Worm (Caenorhabditis elegans) whole organism, L4 larva: ENCODE data around the gene lpr-6.

Experiments
- F37D6.2 ChIP-seq: sonication (generic microtip); optimal IDR thresholded peaks from 2 replicates; lab custom pipeline; 2016; ENCODE audit warnings: mild to moderate bottlenecking, missing genetic modification characterization, missing compliant biosample characterization
- F44E2.7 ChIP-seq: fragments of 200-800 bp; sonication (Bioruptor generic); IDR thresholded peaks from 2 replicates; pipeline ENCODE4 v2.1.2; 2022; ENCODE audit warnings: missing genetic modification characterization, missing compliant biosample characterization
- R02D3.7 ChIP-seq: fragments of 150-350 bp; sonication (generic microtip); optimal IDR thresholded peaks from 3 replicates; lab custom pipeline; 2014; ENCODE audit warnings: missing biosample characterization, missing genetic modification characterization
- ZK337.2 ChIP-seq: fragments of 200-800 bp; sonication (Bioruptor generic); IDR thresholded peaks from 2 replicates; pipeline ENCODE4 v1.3.6; 2022; ENCODE audit warnings: missing genetic modification reagents, missing genetic modification characterization, missing compliant biosample characterization
- aha-1 ChIP-seq: fragments of 150-350 bp; peaks from one replicate; lab custom pipeline; 2014; ENCODE audit warnings: missing biosample characterization, missing genetic modification characterization
- attf-4 ChIP-seq: sonication (generic microtip); optimal IDR thresholded peaks from 3 replicates; lab custom pipeline; 2017; ENCODE audit warnings: missing biosample characterization, missing genetic modification characterization
- ceh-20 ChIP-seq: fragments of 200-800 bp; sonication (Bioruptor generic); IDR thresholded peaks from 2 replicates; pipeline ENCODE4 v1.3.6; 2022; ENCODE audit warnings: missing genetic modification reagents, missing genetic modification characterization, missing compliant biosample characterization
- ceh-28 ChIP-seq: fragments of 150-350 bp; optimal IDR thresholded peaks from 2 replicates; lab custom pipeline; 2014; ENCODE audit warnings: missing biosample characterization, missing genetic modification reagents, missing genetic modification characterization
- ceh-32 ChIP-seq: sonication (generic microtip); optimal IDR thresholded peaks from 2 replicates; lab custom pipeline; 2016; ENCODE audit warnings: mild to moderate bottlenecking, missing genetic modification characterization, missing compliant biosample characterization; ENCODE audit not compliant: poor library complexity
- ceh-82 ChIP-seq: sonication (generic microtip); optimal IDR thresholded peaks from 2 replicates; lab custom pipeline; 2017; ENCODE audit warnings: missing biosample characterization, missing genetic modification characterization
- daf-16 ChIP-seq, 3 experiments: sonication (generic microtip); optimal IDR thresholded peaks; 2 replicates each; lab custom pipeline; 2016 to 2017; ENCODE audit warnings: missing genetic modification characterization in 3 of 3, missing genetic modification reagents in 3 of 3, mild to moderate bottlenecking in 2 of 3, missing compliant biosample characterization in 2 of 3, missing biosample characterization in 1 of 3, moderate library complexity in 1 of 3
- dmd-6 ChIP-seq: fragments of 200-800 bp; sonication (Bioruptor generic); IDR thresholded peaks from 2 replicates; pipeline ENCODE4 v1.3.6; 2022; ENCODE audit warnings: missing genetic modification reagents, missing genetic modification characterization, missing compliant biosample characterization
- dmd-9 ChIP-seq: fragments of 200-800 bp; sonication (Bioruptor generic); IDR thresholded peaks from 2 replicates; pipeline ENCODE4 v1.3.6; 2022; ENCODE audit warnings: missing genetic modification reagents, missing genetic modification characterization, missing compliant biosample characterization
- dve-1 ChIP-seq: sonication (generic microtip); optimal IDR thresholded peaks from 2 replicates; lab custom pipeline; 2017; ENCODE audit warnings: antibody characterized with exemption, mild to moderate bottlenecking, missing genetic modification characterization, missing compliant biosample characterization; ENCODE audit not compliant: insufficient read depth
- egl-27 ChIP-seq: sonication (generic microtip); optimal IDR thresholded peaks from 3 replicates; lab custom pipeline; 2017; ENCODE audit warnings: missing biosample characterization, missing genetic modification reagents, missing genetic modification characterization
- gei-8 ChIP-seq: fragments of 200-800 bp; sonication (Bioruptor generic); optimal IDR thresholded peaks from 2 replicates; lab custom pipeline; 2018; ENCODE audit warnings: mild to moderate bottlenecking, missing genetic modification characterization, missing compliant biosample characterization
- hlh-11 ChIP-seq: fragments of 200-800 bp; sonication (Bioruptor generic); optimal IDR thresholded peaks from 2 replicates; lab custom pipeline; 2018; ENCODE audit warnings: mild to moderate bottlenecking, missing genetic modification characterization, missing compliant biosample characterization
- hlh-30 ChIP-seq: sonication (generic microtip); optimal IDR thresholded peaks from 2 replicates; lab custom pipeline; 2017; ENCODE audit warnings: antibody characterized with exemption, mild to moderate bottlenecking, missing genetic modification characterization, missing compliant biosample characterization; ENCODE audit not compliant: insufficient read depth
- hmg-1.1 ChIP-seq: fragments of 200-800 bp; sonication (Bioruptor generic); IDR thresholded peaks from 2 replicates; pipeline ENCODE4 v1.3.6; 2022; ENCODE audit warnings: missing genetic modification reagents, missing genetic modification characterization, missing compliant biosample characterization
- jun-1 ChIP-seq: fragments of 150-350 bp; optimal IDR thresholded peaks from 2 replicates; lab custom pipeline; 2014; ENCODE audit warnings: missing biosample characterization, missing genetic modification reagents, missing genetic modification characterization
- lin-15B ChIP-seq: fragments of 150-350 bp; sonication (generic microtip); optimal IDR thresholded peaks from 3 replicates; lab custom pipeline; 2014; ENCODE audit warnings: missing biosample characterization, missing genetic modification characterization
- lin-38 ChIP-seq: fragments of 200-800 bp; sonication (Bioruptor generic); IDR thresholded peaks from 2 replicates; pipeline ENCODE4 v1.3.6; 2022; ENCODE audit warnings: missing genetic modification reagents, missing genetic modification characterization, missing compliant biosample characterization
- lir-3 ChIP-seq: sonication (generic microtip); optimal IDR thresholded peaks from 2 replicates; lab custom pipeline; 2016; ENCODE audit warnings: mild to moderate bottlenecking, missing genetic modification characterization, missing compliant biosample characterization
- madf-5 ChIP-seq, 2 experiments: fragments of 200-800 bp; sonication (Bioruptor generic); IDR thresholded peaks; 2 replicates each; pipeline ENCODE4 v1.3.6; 2022; ENCODE audit warnings: missing compliant biosample characterization in 2 of 2, missing genetic modification characterization in 2 of 2
- mdl-1 ChIP-seq, 2 experiments: fragments of 150-350 bp in 1 of 2; sonication (generic microtip) in 1 of 2; optimal IDR thresholded peaks; 2 replicates each; lab custom pipeline; 2014 to 2017; ENCODE audit warnings: missing biosample characterization in 2 of 2, missing genetic modification characterization in 2 of 2
- mes-2 ChIP-seq: sonication (generic microtip); optimal IDR thresholded peaks from 2 replicates; lab custom pipeline; 2016; ENCODE audit warnings: missing genotype, mild to moderate bottlenecking, missing genetic modification characterization, missing compliant biosample characterization; ENCODE audit not compliant: poor library complexity, severe bottlenecking
- mxl-3 ChIP-seq: fragments of 200-800 bp; sonication (Bioruptor generic); optimal IDR thresholded peaks from 2 replicates; lab custom pipeline; 2018; ENCODE audit warnings: mild to moderate bottlenecking, missing genetic modification characterization, missing compliant biosample characterization
- nhr-11 ChIP-seq: fragments of 150-350 bp; optimal IDR thresholded peaks from 2 replicates; lab custom pipeline; 2014; ENCODE audit warnings: missing biosample characterization, missing genetic modification characterization
- nhr-237 ChIP-seq: sonication (generic microtip); optimal IDR thresholded peaks from 2 replicates; lab custom pipeline; 2017; ENCODE audit warnings: missing biosample characterization, missing genetic modification characterization
- nhr-25 ChIP-seq: sonication (generic microtip); optimal IDR thresholded peaks from 2 replicates; lab custom pipeline; 2017; ENCODE audit warnings: missing genetic modification characterization, mild to moderate bottlenecking, missing compliant biosample characterization, antibody characterized with exemption, moderate library complexity, borderline replicate concordance; ENCODE audit not compliant: insufficient read depth
- nhr-28 ChIP-seq: fragments of 150-350 bp; optimal IDR thresholded peaks from 2 replicates; lab custom pipeline; 2014; ENCODE audit warnings: missing biosample characterization, missing genetic modification characterization
- nhr-48 ChIP-seq: sonication (generic microtip); optimal IDR thresholded peaks from 2 replicates; lab custom pipeline; 2016; ENCODE audit warnings: mild to moderate bottlenecking, missing genetic modification characterization, missing compliant biosample characterization
- pqm-1 ChIP-seq: sonication (generic microtip); optimal IDR thresholded peaks from 2 replicates; lab custom pipeline; 2017; ENCODE audit warnings: missing biosample characterization, missing genetic modification characterization
- rbr-2 ChIP-seq: sonication (generic microtip); optimal IDR thresholded peaks from 2 replicates; lab custom pipeline; 2016; ENCODE audit warnings: missing genotype, missing genetic modification characterization, missing compliant biosample characterization
- sdz-12 ChIP-seq: fragments of 200-800 bp; sonication (Bioruptor generic); optimal IDR thresholded peaks from 2 replicates; lab custom pipeline; 2018; ENCODE audit warnings: mild to moderate bottlenecking, missing genetic modification characterization, missing compliant biosample characterization
- set-16 ChIP-seq: fragments of 200-800 bp; sonication (Bioruptor generic); IDR thresholded peaks from 2 replicates; pipeline ENCODE4 v1.3.6; 2022; ENCODE audit warnings: missing genetic modification reagents, missing genetic modification characterization, missing compliant biosample characterization
- snpc-1.2 ChIP-seq: fragments of 200-800 bp; sonication (Bioruptor generic); IDR thresholded peaks from 2 replicates; pipeline ENCODE4 v1.3.6; 2022; ENCODE audit warnings: missing genetic modification reagents, missing genetic modification characterization, missing compliant biosample characterization
- snpc-4 ChIP-seq: fragments of 150-350 bp; optimal IDR thresholded peaks from 2 replicates; lab custom pipeline; 2014; ENCODE audit warnings: missing biosample characterization, missing genetic modification characterization
- unc-39 ChIP-seq: sonication (generic microtip); optimal IDR thresholded peaks from 2 replicates; lab custom pipeline; 2017; ENCODE audit warnings: missing biosample characterization, missing genetic modification characterization
- unc-62 ChIP-seq, 3 experiments: fragments of 150-350 bp in 1 of 3; sonication (generic microtip); optimal IDR thresholded peaks in 2 of 3; peaks in 1 of 3; 1 replicate in 1 of 3; 2 replicates in 2 of 3; lab custom pipeline; 2014 to 2017; ENCODE audit warnings: missing biosample characterization in 3 of 3, missing genetic modification characterization in 3 of 3, missing genetic modification reagents in 3 of 3, missing genotype in 1 of 3
- zfp-2 ChIP-seq: sonication (generic microtip); optimal IDR thresholded peaks from 2 replicates; lab custom pipeline; 2016; ENCODE audit warnings: mild to moderate bottlenecking, missing genetic modification characterization, missing compliant biosample characterization

lpr-6 gene

DNA sequence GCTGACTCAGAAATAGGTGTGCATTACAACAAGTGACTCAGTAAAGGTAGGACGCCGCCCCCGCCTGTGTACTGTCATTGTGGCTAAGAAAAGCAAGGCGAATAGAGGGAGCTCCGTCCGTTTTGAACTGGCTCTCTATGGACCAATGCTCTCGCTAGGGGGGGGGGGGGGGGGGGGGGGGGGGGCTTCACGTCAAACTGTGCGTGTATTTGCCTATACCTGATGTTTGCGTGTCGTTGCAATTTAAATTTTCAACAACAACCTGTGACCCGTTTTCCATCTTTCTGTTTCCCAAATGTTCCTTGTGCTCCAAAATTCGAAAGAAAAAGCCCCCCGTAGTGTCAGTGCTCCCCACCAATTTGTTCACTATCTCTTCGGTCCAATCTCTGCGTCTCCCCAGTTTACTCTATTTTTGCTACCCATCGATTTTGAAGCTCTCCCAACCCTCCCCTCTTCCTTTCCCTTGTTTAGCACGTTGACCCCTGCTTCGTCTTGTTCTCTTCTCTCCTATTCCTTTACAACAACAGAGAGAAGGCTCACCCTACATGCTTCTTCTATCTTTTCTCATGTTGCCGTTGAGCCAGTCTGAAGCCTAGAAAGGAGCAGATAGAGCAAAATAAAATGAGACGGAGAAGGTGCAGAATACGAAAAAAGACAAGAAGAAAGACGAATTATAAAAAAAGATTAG lies 25.2 kb upstream of the lpr-6 start (continued):
- peak; percentile 25 for TF ChIP-seq rbr-2 (tag; lab: Kevin White, UChicago)
- peak; percentile 4 for TF ChIP-seq aha-1 (tag; lab: Kevin White, UChicago)
- TF ChIP-seq snpc-1.2 (GFP tag; lab: Robert Waterston, UW): no peak
- no peak for TF ChIP-seq attf-4 (tag; lab: Kevin White, UChicago)
- TF ChIP-seq F44E2.7: no peak
- TF ChIP-seq gei-8 (GFP tag; lab: Kevin White, UChicago): no peak
- no peak for TF ChIP-seq snpc-4
- no peak for TF ChIP-seq ceh-20
- peak; percentile 38 for TF ChIP-seq mes-2
- no peak for TF ChIP-seq dmd-9 (GFP tag; lab: Robert Waterston, UW)
- TF ChIP-seq nhr-237: no peak
- TF ChIP-seq dve-1 (tag; lab: Kevin White, UChicago): peak; percentile 59
- TF ChIP-seq F37D6.2 (tag; lab: Kevin White, UChicago): peak; percentile 10
- TF ChIP-seq nhr-25 (tag; lab: Kevin White, UChicago): no peak
- no peak for TF ChIP-seq madf-5 (GFP tag; IDR thresholded peaks at IDR 0.05; lab: Robert Waterston, UW)
- no peak for TF ChIP-seq daf-16 (GFP tag; optimal IDR thresholded peaks at IDR 0.05; lab: Kevin White, UChicago)
- peak; percentile 73 for TF ChIP-seq daf-16 (tag; optimal IDR thresholded peaks at IDR 0.05; lab: Kevin White, UChicago)
- peak; percentile 28 for TF ChIP-seq ceh-28
- peak; percentile 54 for TF ChIP-seq hmg-1.1

DNA sequence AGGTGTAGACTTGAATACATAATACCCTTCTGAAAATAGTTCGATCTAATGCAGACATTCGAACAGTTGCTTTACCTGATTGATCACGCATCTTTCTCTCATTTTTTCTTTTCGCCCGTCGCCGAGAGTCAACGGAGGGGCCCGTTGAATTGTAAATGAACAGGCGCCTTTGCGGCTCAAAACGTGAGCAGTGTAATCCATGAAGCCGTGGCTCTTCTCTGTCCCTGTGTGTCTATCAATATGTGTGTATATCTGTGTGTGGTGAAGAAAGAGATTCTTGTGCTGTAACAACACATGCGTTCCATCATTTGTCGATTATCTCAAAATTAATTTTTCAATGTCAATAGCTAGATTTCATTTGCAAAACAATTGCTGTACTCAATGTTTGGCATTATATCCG lies 24.2 kb upstream of the lpr-6 start:
- TF ChIP-seq lin-38 (GFP tag; lab: Robert Waterston, UW) (no peak), set-16 (GFP tag; lab: Robert Waterston, UW) (no peak), R02D3.7 (no peak), ceh-82 (tag; lab: Kevin White, UChicago) (no peak), sdz-12 (GFP tag; lab: Kevin White, UChicago) (no peak), daf-16 (GFP tag; optimal IDR thresholded peaks at IDR 0.05; lab: Kevin White, UChicago) (peak in 1 of 2 experiments; percentile 67), daf-16 (tag; optimal IDR thresholded peaks at IDR 0.05; lab: Kevin White, UChicago) (no peak), nhr-11 (tag; lab: Kevin White, UChicago) (peak; percentile 53), hlh-11 (tag; lab: Kevin White, UChicago) (peak; percentile 13)
- TF ChIP-seq, all 104 proteins: peak for 3

DNA sequence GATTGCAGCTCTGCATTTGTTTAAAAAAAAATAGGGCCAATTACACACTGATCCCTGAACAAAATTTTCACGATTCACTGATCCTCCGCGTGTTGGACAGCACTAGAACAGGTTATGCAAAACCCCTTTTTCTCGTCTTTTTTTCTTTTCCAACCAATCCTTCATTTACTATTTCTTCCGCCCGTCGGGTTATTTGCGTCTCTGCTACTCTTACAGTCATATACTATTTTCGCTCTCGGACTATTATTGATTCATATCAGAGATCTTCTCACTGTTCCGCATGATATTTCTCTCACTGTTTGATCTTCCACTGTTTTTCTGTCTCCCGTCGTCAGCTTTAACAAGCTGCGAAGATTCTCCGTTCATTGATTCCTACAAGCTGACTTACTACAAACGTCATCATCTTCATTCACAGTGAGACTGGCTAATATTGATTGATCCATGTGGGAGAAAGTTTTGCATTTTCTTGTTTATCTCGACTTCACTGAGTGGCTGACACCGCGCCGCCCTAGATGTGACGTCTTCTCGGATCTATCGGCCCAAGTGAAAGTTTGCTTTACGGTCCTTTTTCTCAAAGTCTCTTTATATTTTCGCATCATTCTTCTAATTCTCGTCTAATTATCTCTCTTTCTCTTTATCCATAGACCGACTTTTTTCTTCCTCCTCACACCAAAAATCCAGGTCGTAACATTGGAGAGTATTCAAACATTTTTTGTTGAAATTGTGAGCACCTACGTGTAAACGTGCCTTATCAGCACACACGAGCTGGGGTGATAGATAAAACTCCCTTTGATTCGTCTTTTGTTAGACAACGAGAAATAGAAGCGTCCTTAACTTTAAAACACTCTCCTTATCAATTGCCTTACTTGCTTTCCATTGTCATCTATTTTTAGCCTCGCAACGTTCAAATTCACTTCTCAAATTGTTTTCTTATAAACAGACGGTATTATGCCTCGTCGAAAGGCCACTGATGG lies 23.4 kb upstream of the lpr-6 start:
- TF ChIP-seq unc-39 (tag; lab: Kevin White, UChicago): no peak
- TF ChIP-seq daf-16 (GFP tag; optimal IDR thresholded peaks at IDR 0.05; lab: Kevin White, UChicago): no peak
- TF ChIP-seq daf-16 (tag; optimal IDR thresholded peaks at IDR 0.05; lab: Kevin White, UChicago): peak; percentile 85
- TF ChIP-seq nhr-28: peak; percentile 3
- no peak for TF ChIP-seq egl-27 (tag; lab: Kevin White, UChicago)
- TF ChIP-seq nhr-48 (tag; lab: Kevin White, UChicago): peak; percentile 42
- peak; percentile 14 for TF ChIP-seq ceh-28
- TF ChIP-seq hlh-11 (tag; lab: Kevin White, UChicago): peak; percentile 30
- TF ChIP-seq mdl-1 (tag; optimal IDR thresholded peaks at IDR 0.05; lab: Kevin White, UChicago): peak in 1 of 2 experiments; percentile 11
- no peak for TF ChIP-seq R02D3.7
- peak; percentile 21 for TF ChIP-seq hlh-30 (tag; lab: Kevin White, UChicago)
- TF ChIP-seq aha-1 (tag; lab: Kevin White, UChicago): peak; percentile 74
- no peak for TF ChIP-seq unc-62 (GFP tag; optimal IDR thresholded peaks at IDR 0.05 in 1 of 2; lab: Kevin White, UChicago)
- TF ChIP-seq unc-62 (tag; optimal IDR thresholded peaks at IDR 0.05; lab: Kevin White, UChicago): no peak
- peak; percentile 39 for TF ChIP-seq dve-1 (tag; lab: Kevin White, UChicago)
- TF ChIP-seq ceh-32 (tag; lab: Kevin White, UChicago): no peak
- peak; percentile 54 for TF ChIP-seq dmd-6
- TF ChIP-seq pqm-1: peak; percentile 80
- TF ChIP-seq jun-1 (tag; lab: Kevin White, UChicago): no peak
- TF ChIP-seq lin-15B: no peak
- TF ChIP-seq lir-3 (tag; lab: Kevin White, UChicago): no peak
- TF ChIP-seq zfp-2 (tag; lab: Kevin White, UChicago): no peak
- peak; percentile 11 for TF ChIP-seq mxl-3
- TF ChIP-seq mes-2: peak; percentile 49
- TF ChIP-seq ZK337.2 (GFP tag; lab: Robert Waterston, UW): no peak
